Worm (Caenorhabditis elegans): ENCODE measurements around the gene K09F6.11.

K09F6.11 gene

DNA sequence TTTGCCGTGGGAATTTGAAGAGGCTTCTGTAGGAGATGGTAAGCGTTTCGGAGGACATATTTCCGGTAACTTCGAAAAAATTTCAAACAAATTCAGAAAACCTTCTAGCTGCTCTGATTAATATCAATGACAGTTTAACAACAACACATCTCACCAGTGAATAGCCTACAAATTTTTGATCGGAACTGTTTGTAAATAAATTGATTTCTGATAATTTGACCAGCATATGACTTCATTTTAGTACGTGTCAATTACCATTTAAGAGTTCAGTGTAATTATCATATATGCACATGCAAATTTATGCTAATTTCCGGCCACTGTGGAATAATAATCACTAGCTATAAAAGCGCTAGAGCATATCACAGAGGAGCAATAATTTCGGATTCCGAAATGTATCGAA is 45.0 kb downstream of the K09F6.11 start, which contains the start of gene ZK1240.11:
Gene ZK1240.11, plus strand, starts transcription at position 301 of the 400 bp plus-strand sequence.
- TF ChIP-seq him-1 (tag; optimal IDR thresholded peaks at IDR 0.05) (no peak), W03F9.2 (tag; optimal IDR thresholded peaks at IDR 0.05) (no peak), dao-5 (tag; optimal IDR thresholded peaks at IDR 0.05) (no peak)

DNA sequence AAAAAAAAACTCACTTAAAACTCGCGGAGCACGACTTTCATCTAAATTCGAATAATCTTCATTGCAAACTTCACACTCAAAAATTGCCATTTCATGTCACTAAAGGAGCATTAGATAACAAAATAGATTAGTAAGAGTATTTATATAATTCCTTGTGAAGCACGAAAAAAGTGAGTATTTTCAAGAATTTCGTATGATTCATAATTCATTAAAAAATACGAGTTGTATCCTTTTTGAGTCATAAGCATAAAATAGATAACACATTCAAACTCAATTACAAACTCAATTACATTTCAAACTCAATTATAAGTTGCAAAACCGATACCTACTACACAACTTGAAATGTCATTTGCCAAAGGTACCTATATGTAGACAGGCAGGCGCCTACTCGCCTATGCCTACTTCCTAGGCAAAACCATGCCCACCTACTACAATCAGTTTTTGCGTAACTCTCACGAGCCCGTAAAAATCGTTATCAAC is 49.1 kb downstream of the K09F6.11 start, which contains the start of the genes ZK1240.8 and ZK1240.1:
Gene ZK1240.8, minus strand, starts transcription at position 101 of the 480 bp plus-strand sequence.
Gene ZK1240.1, plus strand, starts transcription at position 430 of the 480 bp plus-strand sequence.
- TF ChIP-seq him-1 (tag; optimal IDR thresholded peaks at IDR 0.05): no peak
- no peak for TF ChIP-seq W03F9.2 (tag; optimal IDR thresholded peaks at IDR 0.05)
- no peak for TF ChIP-seq dao-5 (tag; optimal IDR thresholded peaks at IDR 0.05)
